Fruit fly (Drosophila melanogaster) whole organism, embryonic: ENCODE measurements around the gene CG5886.
A peak's percentile ranks its signal among the peaks of the same experiment; 100 is the strongest.

Experiments
- Ada2b ChIP-seq: fragments of 200-800 bp; sonication (Bioruptor generic); IDR thresholded peaks from 2 replicates; pipeline ENCODE4 v1.3.6; 2022; ENCODE audit warnings: missing biosample characterization, missing genetic modification characterization
- BtbVII ChIP-seq: fragments of 200-800 bp; sonication (Bioruptor generic); optimal IDR thresholded peaks from 3 replicates; lab custom pipeline; 2017; ENCODE audit warnings: missing biosample characterization, mild to moderate bottlenecking, missing genetic modification characterization
- CG10147 ChIP-seq: fragments of 200-800 bp; sonication (Bioruptor generic); optimal IDR thresholded peaks from 2 replicates; lab custom pipeline; 2019; ENCODE audit warnings: missing biosample characterization, mild to moderate bottlenecking, missing genetic modification characterization, moderate library complexity
- CG10274 ChIP-seq: fragments of 200-800 bp; sonication (Bioruptor generic); optimal IDR thresholded peaks from 3 replicates; lab custom pipeline; 2017; ENCODE audit warnings: missing biosample characterization, mild to moderate bottlenecking, missing genetic modification characterization
- CG13424 ChIP-seq: fragments of 200-800 bp; sonication (Bioruptor generic); optimal IDR thresholded peaks from 2 replicates; lab custom pipeline; 2019; ENCODE audit warnings: missing biosample characterization, mild to moderate bottlenecking, missing genetic modification characterization, moderate library complexity
- CG14050 ChIP-seq: fragments of 200-800 bp; sonication (Bioruptor generic); IDR thresholded peaks from 3 replicates; pipeline ENCODE4 v1.3.6; 2022; ENCODE audit warnings: missing biosample characterization, missing genetic modification characterization
- CG15269 ChIP-seq: fragments of 200-800 bp; sonication (Bioruptor generic); optimal IDR thresholded peaks from 2 replicates; lab custom pipeline; 2018; ENCODE audit warnings: missing biosample characterization, mild to moderate bottlenecking, missing genetic modification characterization, moderate library complexity
- CG17328 ChIP-seq: fragments of 200-800 bp; sonication (Bioruptor generic); IDR thresholded peaks from 2 replicates; pipeline ENCODE4 v1.3.6; 2022; ENCODE audit warnings: missing biosample characterization, missing genetic modification characterization
- CG3281 ChIP-seq: fragments of 200-800 bp; sonication (Bioruptor generic); optimal IDR thresholded peaks from 3 replicates; lab custom pipeline; 2017; ENCODE audit warnings: missing biosample characterization, mild to moderate bottlenecking, missing genetic modification characterization
- CG3847 ChIP-seq: fragments of 200-800 bp; sonication (Bioruptor generic); IDR thresholded peaks from 2 replicates; pipeline ENCODE4 v1.3.6; 2022; ENCODE audit warnings: missing biosample characterization, missing genetic modification characterization
- CG6854 ChIP-seq: fragments of 200-800 bp; sonication (Bioruptor generic); optimal IDR thresholded peaks from 3 replicates; lab custom pipeline; 2017; ENCODE audit warnings: missing biosample characterization, mild to moderate bottlenecking, missing genetic modification characterization
- CG7357 ChIP-seq: fragments of 200-800 bp; sonication (Bioruptor generic); IDR thresholded peaks from 3 replicates; pipeline ENCODE4 v1.3.6; 2022; ENCODE audit warnings: missing biosample characterization, missing genetic modification characterization
- CG7372 ChIP-seq: fragments of 200-800 bp; sonication (Bioruptor generic); IDR thresholded peaks from 2 replicates; pipeline ENCODE4 v1.3.6; 2022; ENCODE audit warnings: missing biosample characterization, missing genetic modification characterization
- CG7556 ChIP-seq: fragments of 200-800 bp; sonication (Bioruptor generic); optimal IDR thresholded peaks from 2 replicates; lab custom pipeline; 2017; ENCODE audit warnings: missing biosample characterization, mild to moderate bottlenecking, missing genetic modification characterization
- CG7745 ChIP-seq: fragments of 200-800 bp; sonication (Bioruptor generic); optimal IDR thresholded peaks from 2 replicates; lab custom pipeline; 2018; ENCODE audit warnings: missing biosample characterization, mild to moderate bottlenecking, missing genetic modification characterization, moderate library complexity
- CG8388 ChIP-seq: fragments of 200-800 bp; sonication (Bioruptor generic); optimal IDR thresholded peaks from 2 replicates; lab custom pipeline; 2019; ENCODE audit warnings: missing biosample characterization, mild to moderate bottlenecking, missing genetic modification characterization, moderate library complexity
- CG9215 ChIP-seq: fragments of 200-800 bp; sonication (Bioruptor generic); IDR thresholded peaks from 2 replicates; pipeline ENCODE4 v1.3.6; 2022; ENCODE audit warnings: missing biosample characterization, missing genetic modification characterization
- CG9797 ChIP-seq: fragments of 200-800 bp; sonication (Bioruptor generic); optimal IDR thresholded peaks from 3 replicates; lab custom pipeline; 2018; ENCODE audit warnings: missing biosample characterization, mild to moderate bottlenecking, missing genetic modification characterization
- Dip2 ChIP-seq: fragments of 200-800 bp; sonication (Bioruptor generic); IDR thresholded peaks from 2 replicates; pipeline ENCODE4 v1.3.6; 2022; ENCODE audit warnings: missing biosample characterization, missing genetic modification characterization
- Fer1 ChIP-seq: fragments of 200-800 bp; sonication (Bioruptor generic); optimal IDR thresholded peaks from 2 replicates; lab custom pipeline; 2017; ENCODE audit warnings: missing biosample characterization, mild to moderate bottlenecking, missing genetic modification characterization
- Fer3 ChIP-seq: fragments of 200-800 bp; sonication (Bioruptor generic); optimal IDR thresholded peaks from 2 replicates; lab custom pipeline; 2018; ENCODE audit warnings: missing biosample characterization, mild to moderate bottlenecking, missing genetic modification characterization, moderate library complexity
- Hr51 ChIP-seq, 2 experiments: fragments of 200-800 bp; sonication (Bioruptor generic); optimal IDR thresholded peaks; 2 replicates in 1 of 2; 3 replicates in 1 of 2; lab custom pipeline; 2016 to 2018; ENCODE audit warnings: missing biosample characterization in 2 of 2, missing genetic modification characterization in 2 of 2, mild to moderate bottlenecking in 1 of 2, moderate library complexity in 1 of 2
- Meics ChIP-seq: fragments of 200-800 bp; sonication (Bioruptor generic); optimal IDR thresholded peaks from 2 replicates; lab custom pipeline; 2017; ENCODE audit warnings: missing biosample characterization, mild to moderate bottlenecking, missing genetic modification characterization
- Nf-YC ChIP-seq: fragments of 200-800 bp; optimal IDR thresholded peaks from 3 replicates; lab custom pipeline; 2019; ENCODE audit warnings: missing biosample characterization, mild to moderate bottlenecking, missing genetic modification characterization, moderate library complexity
- Ptx1 ChIP-seq: fragments of 200-800 bp; sonication (Bioruptor generic); IDR thresholded peaks from 2 replicates; pipeline ENCODE4 v1.3.6; 2022; ENCODE audit warnings: missing biosample characterization, missing genetic modification characterization
- Sin3A ChIP-seq: fragments of >200 bp; optimal IDR thresholded peaks from 2 replicates; lab custom pipeline; 2018
- abd-A ChIP-seq: fragments of 200-800 bp; sonication (Bioruptor generic); optimal IDR thresholded peaks from 3 replicates; lab custom pipeline; 2019; ENCODE audit warnings: missing biosample characterization, mild to moderate bottlenecking, missing genetic modification characterization, moderate library complexity
- ap ChIP-seq: fragments of 200-800 bp; sonication (Bioruptor generic); IDR thresholded peaks from 2 replicates; pipeline ENCODE4 v1.3.6; 2022; ENCODE audit warnings: missing biosample characterization, missing genetic modification characterization
- danr ChIP-seq: fragments of 200-800 bp; sonication (Bioruptor generic); IDR thresholded peaks from 2 replicates; pipeline ENCODE4 v1.3.6; 2022; ENCODE audit warnings: missing biosample characterization, missing genetic modification characterization
- dmrt99B ChIP-seq: fragments of 200-800 bp; sonication (Bioruptor generic); optimal IDR thresholded peaks from 2 replicates; lab custom pipeline; 2018; ENCODE audit warnings: missing biosample characterization, mild to moderate bottlenecking, missing genetic modification characterization, moderate library complexity
- dysf ChIP-seq: fragments of 200-800 bp; sonication (Bioruptor generic); IDR thresholded peaks from 3 replicates; pipeline ENCODE4 v1.3.6; 2022; ENCODE audit warnings: missing biosample characterization, missing genetic modification characterization
- fd102C ChIP-seq: fragments of 200-800 bp; sonication (Bioruptor generic); optimal IDR thresholded peaks from 2 replicates; lab custom pipeline; 2018; ENCODE audit warnings: missing biosample characterization, mild to moderate bottlenecking, missing genetic modification characterization, moderate library complexity
- gem ChIP-seq: fragments of 200-800 bp; sonication (Bioruptor generic); optimal IDR thresholded peaks from 2 replicates; lab custom pipeline; 2019; ENCODE audit warnings: missing biosample characterization, mild to moderate bottlenecking, missing genetic modification characterization, moderate library complexity
- gsb ChIP-seq: fragments of 200-800 bp; sonication (Bioruptor generic); IDR thresholded peaks from 2 replicates; pipeline ENCODE4 v1.3.6; 2022; ENCODE audit warnings: missing biosample characterization, missing genetic modification characterization
- hkb ChIP-seq, 2 experiments: fragments of 200-800 bp in 1 of 2; fragments of >200 bp in 1 of 2; sonication (Bioruptor generic) in 1 of 2; IDR thresholded peaks in 1 of 2; optimal IDR thresholded peaks in 1 of 2; 2 replicates each; pipeline versions ENCODE4 v1.3.6 to Lab custom; 2017 to 2022; ENCODE audit warnings: missing biosample characterization in 1 of 2, missing genetic modification characterization in 1 of 2
- ind ChIP-seq: fragments of 200-800 bp; sonication (Bioruptor generic); optimal IDR thresholded peaks from 3 replicates; lab custom pipeline; 2016; ENCODE audit warnings: missing biosample characterization, missing genetic modification characterization
- ken ChIP-seq: fragments of 200-800 bp; sonication (Bioruptor generic); IDR thresholded peaks from 3 replicates; pipeline ENCODE4 v1.3.6; 2022; ENCODE audit warnings: missing biosample characterization, missing genetic modification characterization
- lab ChIP-seq: fragments of 200-800 bp; sonication (Bioruptor generic); optimal IDR thresholded peaks from 3 replicates; lab custom pipeline; 2017; ENCODE audit warnings: missing biosample characterization, missing genetic modification characterization, mild to moderate bottlenecking, moderate library complexity, missing genetic modification reagents
- maf-S ChIP-seq: fragments of 200-800 bp; sonication (Bioruptor generic); optimal IDR thresholded peaks from 2 replicates; lab custom pipeline; 2016; ENCODE audit warnings: missing biosample characterization, missing genetic modification characterization
- nau ChIP-seq: fragments of 200-800 bp; sonication (Bioruptor generic); optimal IDR thresholded peaks from 3 replicates; lab custom pipeline; 2017; ENCODE audit warnings: missing biosample characterization, mild to moderate bottlenecking, missing genetic modification characterization, missing genetic modification reagents
- pan ChIP-seq, 4 experiments: fragments of >200 bp in 3 of 4; fragments of 200-800 bp in 1 of 4; sonication (Bioruptor generic) in 1 of 4; optimal IDR thresholded peaks in 3 of 4; IDR thresholded peaks in 1 of 4; 2 replicates each; pipeline versions ENCODE4 v1.3.6 to Lab custom; 2017 to 2022; ENCODE audit warnings: missing biosample characterization in 2 of 4, missing genetic modification characterization in 2 of 4, mixed read lengths in 1 of 4
- prd ChIP-seq, 3 experiments: fragments of >200 bp in 2 of 3; fragments of 200-800 bp in 1 of 3; sonication (Bioruptor generic) in 1 of 3; optimal IDR thresholded peaks in 2 of 3; IDR thresholded peaks in 1 of 3; 2 replicates in 2 of 3; 3 replicates in 1 of 3; pipeline versions ENCODE4 v1.3.6 to Lab custom; 2017 to 2022; ENCODE audit warnings: missing biosample characterization in 1 of 3, missing genetic modification characterization in 1 of 3
- row ChIP-seq: fragments of 200-800 bp; sonication (Bioruptor generic); IDR thresholded peaks from 3 replicates; pipeline ENCODE4 v1.3.6; 2022; ENCODE audit warnings: missing biosample characterization, missing genetic modification characterization
- sc ChIP-seq, 3 experiments: fragments of >200 bp in 2 of 3; fragments of 200-800 bp in 1 of 3; sonication (Bioruptor generic) in 1 of 3; optimal IDR thresholded peaks; 2 replicates in 2 of 3; 3 replicates in 1 of 3; lab custom pipeline; 2017; ENCODE audit warnings: mild to moderate bottlenecking in 1 of 3, missing biosample characterization in 1 of 3, missing genetic modification characterization in 1 of 3, missing genetic modification reagents in 1 of 3
- scrt ChIP-seq: fragments of 200-800 bp; sonication (Bioruptor generic); optimal IDR thresholded peaks from 2 replicates; lab custom pipeline; 2018; ENCODE audit warnings: missing biosample characterization, mild to moderate bottlenecking, missing genetic modification characterization, moderate library complexity
- trem ChIP-seq: fragments of 200-800 bp; optimal IDR thresholded peaks from 3 replicates; lab custom pipeline; 2019; ENCODE audit warnings: missing biosample characterization, mild to moderate bottlenecking, missing genetic modification characterization, moderate library complexity
- unpg ChIP-seq: fragments of 200-800 bp; sonication (Bioruptor generic); optimal IDR thresholded peaks from 3 replicates; lab custom pipeline; 2018; ENCODE audit warnings: missing biosample characterization, mild to moderate bottlenecking, missing genetic modification characterization, moderate library complexity
- vvl ChIP-seq: fragments of 200-800 bp; sonication (Bioruptor generic); IDR thresholded peaks from 2 replicates; pipeline ENCODE4 v1.3.6; 2022; ENCODE audit warnings: missing biosample characterization, missing genetic modification characterization

CG5886 gene

DNA sequence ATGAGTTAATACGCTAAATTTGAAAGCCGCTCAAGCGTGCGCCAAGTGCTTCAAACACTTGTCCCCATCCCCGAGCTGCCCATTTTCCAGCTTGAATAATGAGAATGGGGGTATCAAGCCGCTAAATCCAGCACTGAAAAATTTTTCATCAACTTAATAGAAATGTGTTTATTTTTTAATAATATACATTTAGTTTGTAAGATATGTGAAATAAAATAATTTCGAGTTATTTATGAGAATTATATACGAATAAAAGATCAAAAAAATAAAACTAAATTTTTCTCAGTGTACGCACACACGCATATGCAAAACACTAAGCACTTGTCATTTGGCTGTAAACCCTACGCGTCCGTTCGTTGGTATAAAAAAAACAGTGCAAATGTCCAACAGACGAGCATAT, 3.4 kb downstream of the CG5886 start (continued):
- TF ChIP-seq sc (optimal IDR thresholded peaks at IDR 0.05; lab: Kevin White, UChicago) (no peak), sc (GFP tag; optimal IDR thresholded peaks at IDR 0.05; lab: Kevin White, UChicago) (no peak), Ada2b (GFP tag; lab: Robert Waterston, UW) (peak; percentile 46; the same call in 1 of the 2 replicates), Fer1 (GFP tag; lab: Kevin White, UChicago) (peak; percentile 65), CG7372 (GFP tag; lab: Robert Waterston, UW) (no peak), Fer3 (peak; percentile 14), CG10147 (GFP tag; lab: Kevin White, UChicago) (peak; percentile 25), danr (GFP tag; lab: Robert Waterston, UW) (0 out of 2 replicates have a peak, but pooled peaks have one; percentile 7), CG3281 (GFP tag; lab: Kevin White, UChicago) (peak; percentile 53), CG14050 (no peak), ap (GFP tag; lab: Robert Waterston, UW) (no peak), CG9215 (GFP tag; lab: Robert Waterston, UW) (0 out of 2 replicates have a peak, but pooled peaks have one; percentile 12), CG8388 (GFP tag; lab: Kevin White, UChicago) (no peak), gsb (no peak), dysf (GFP tag; lab: Robert Waterston, UW) (peak; percentile 54; the same call in 1 of the 3 replicates), row (GFP tag; lab: Robert Waterston, UW) (peak; percentile 35; the same call in 1 of the 3 replicates), hkb (optimal IDR thresholded peaks at IDR 0.05; lab: Kevin White, UChicago) (no peak), hkb (GFP tag; IDR thresholded peaks at IDR 0.05; lab: Robert Waterston, UW) (peak; percentile 51; the same call in 1 of the 2 replicates), Dip2 (GFP tag; lab: Robert Waterston, UW) (no peak), Ptx1 (peak; percentile 16; the same call in 1 of the 2 replicates), trem (tag; lab: Kevin White, UChicago) (no peak), Nf-YC (tag; lab: Kevin White, UChicago) (no peak), CG6854 (GFP tag; lab: Kevin White, UChicago) (peak; percentile 23), maf-S (no peak), Sin3A (lab: Kevin White, UChicago) (no peak), CG17328 (GFP tag; lab: Robert Waterston, UW) (0 out of 2 replicates have a peak, but pooled peaks have one; percentile 18), gem (tag; lab: Kevin White, UChicago) (peak; percentile 46), pan (optimal IDR thresholded peaks at IDR 0.05; lab: Kevin White, UChicago) (no peak), pan (GFP tag; optimal IDR thresholded peaks at IDR 0.05 in 1 of 2, IDR thresholded peaks at IDR 0.05 in 1 of 2) (peak in 1 of 2 experiments; percentile 40), fd102C (GFP tag; lab: Kevin White, UChicago) (no peak), Hr51 (GFP tag; optimal IDR thresholded peaks at IDR 0.05; lab: Kevin White, UChicago) (peak in 1 of 2 experiments; percentile 44), CG7556 (GFP tag; lab: Kevin White, UChicago) (peak; percentile 34), scrt (GFP tag; lab: Kevin White, UChicago) (peak; percentile 14), CG7357 (GFP tag; lab: Robert Waterston, UW) (no peak), CG9797 (GFP tag; lab: Kevin White, UChicago) (no peak), ind (GFP tag; lab: Kevin White, UChicago) (peak; percentile 5), prd (optimal IDR thresholded peaks at IDR 0.05; lab: Kevin White, UChicago) (no peak), prd (GFP tag; IDR thresholded peaks at IDR 0.05; lab: Robert Waterston, UW) (no peak; the same call in 2 of the 3 replicates), CG15269 (tag; lab: Kevin White, UChicago) (peak; percentile 28), Meics (GFP tag; lab: Kevin White, UChicago) (peak; percentile 19), BtbVII (GFP tag; lab: Kevin White, UChicago) (peak; percentile 20), CG10274 (GFP tag; lab: Kevin White, UChicago) (no peak), CG7745 (tag; lab: Kevin White, UChicago) (no peak), CG3847 (no peak), nau (GFP tag; lab: Kevin White, UChicago) (no peak), ken (GFP tag; lab: Robert Waterston, UW) (no peak), unpg (GFP tag; lab: Kevin White, UChicago) (peak; percentile 28), CG13424 (tag; lab: Kevin White, UChicago) (peak; percentile 18), dmrt99B (tag; lab: Kevin White, UChicago) (peak; percentile 35), lab (peak; percentile 55), abd-A (tag; lab: Kevin White, UChicago) (peak; percentile 55), vvl (0 out of 2 replicates have a peak, but pooled peaks have one; percentile 35)
